Worm (Caenorhabditis elegans) whole organism, L1 larva: ENCODE results near the gene msrp-3.

Experiments
- C16A3.4 ChIP-seq: fragments of 150-350 bp; optimal IDR thresholded peaks from 2 replicates; lab custom pipeline; 2014; ENCODE audit warnings: missing biosample characterization, missing genetic modification characterization
- F16B12.6 ChIP-seq: fragments of 150-350 bp; optimal IDR thresholded peaks from 2 replicates; lab custom pipeline; 2014; ENCODE audit warnings: missing biosample characterization, missing genetic modification characterization
- Y116A8C.19 ChIP-seq: sonication (generic microtip); optimal IDR thresholded peaks from 2 replicates; lab custom pipeline; 2016; ENCODE audit warnings: missing compliant biosample characterization, missing genetic modification characterization, borderline replicate concordance
- alr-1 ChIP-seq: fragments of 200-800 bp; sonication (Bioruptor generic); optimal IDR thresholded peaks from 2 replicates; lab custom pipeline; 2018; ENCODE audit warnings: borderline replicate concordance, mild to moderate bottlenecking, missing genetic modification characterization, missing compliant biosample characterization
- ama-1 ChIP-seq: fragments of 150-350 bp; optimal IDR thresholded peaks from 2 replicates; lab custom pipeline; 2014
- ceh-8 ChIP-seq: fragments of 200-800 bp; sonication (Bioruptor generic); optimal IDR thresholded peaks from 2 replicates; lab custom pipeline; 2018; ENCODE audit warnings: mild to moderate bottlenecking, missing genetic modification characterization, moderate library complexity, missing compliant biosample characterization
- ceh-82 ChIP-seq, 3 experiments: fragments of 150-350 bp in 1 of 3; sonication (generic microtip) in 2 of 3; optimal IDR thresholded peaks; 2 replicates each; lab custom pipeline; 2014 to 2017; ENCODE audit warnings: missing biosample characterization in 3 of 3, missing genetic modification characterization in 3 of 3
- ceh-88 ChIP-seq: fragments of 200-800 bp; sonication (Bioruptor generic); IDR thresholded peaks from 2 replicates; pipeline ENCODE4 v1.3.6; 2022; ENCODE audit warnings: missing genetic modification characterization, missing compliant biosample characterization
- dpl-1 ChIP-seq, 3 experiments: fragments of 150-350 bp in 2 of 3; sonication (generic microtip) in 1 of 3; optimal IDR thresholded peaks; 2 replicates each; lab custom pipeline; 2014 to 2017; ENCODE audit warnings: missing biosample characterization in 3 of 3, missing genetic modification characterization in 3 of 3, missing genetic modification reagents in 3 of 3
- dsc-1 ChIP-seq: sonication (generic microtip); optimal IDR thresholded peaks from 2 replicates; lab custom pipeline; 2016; ENCODE audit warnings: mild to moderate bottlenecking, missing genetic modification characterization, missing compliant biosample characterization
- egl-13 ChIP-seq: sonication (generic microtip); optimal IDR thresholded peaks from 2 replicates; lab custom pipeline; 2016; ENCODE audit warnings: missing genotype, missing genetic modification reagents, missing genetic modification characterization, missing compliant biosample characterization
- egl-27 ChIP-seq, 2 experiments: fragments of 150-350 bp in 1 of 2; sonication (generic microtip); optimal IDR thresholded peaks; 3 replicates each; lab custom pipeline; 2017 to 2018; ENCODE audit warnings: missing biosample characterization in 2 of 2, missing genetic modification characterization in 2 of 2, missing genetic modification reagents in 2 of 2
- ets-5 ChIP-seq: fragments of 200-800 bp; sonication (Bioruptor generic); IDR thresholded peaks from 2 replicates; pipeline ENCODE4 v1.3.6; 2022; ENCODE audit warnings: missing genetic modification characterization, missing compliant biosample characterization
- fkh-4 ChIP-seq: sonication (generic microtip); optimal IDR thresholded peaks from 2 replicates; lab custom pipeline; 2016; ENCODE audit warnings: missing compliant biosample characterization, missing genetic modification characterization, borderline replicate concordance
- irx-1 ChIP-seq: sonication (generic microtip); optimal IDR thresholded peaks from 2 replicates; lab custom pipeline; 2016; ENCODE audit warnings: missing genetic modification characterization, missing compliant biosample characterization
- isw-1 ChIP-seq: fragments of 200-800 bp; sonication (Bioruptor generic); IDR thresholded peaks from 2 replicates; pipeline ENCODE4 v1.3.6; 2022; ENCODE audit warnings: missing genetic modification characterization, missing compliant biosample characterization
- lin-15B ChIP-seq: fragments of 150-350 bp; sonication (generic microtip); optimal IDR thresholded peaks from 3 replicates; lab custom pipeline; 2014; ENCODE audit warnings: missing biosample characterization, missing genetic modification characterization
- lsy-2 ChIP-seq, 2 experiments: fragments of 150-350 bp; optimal IDR thresholded peaks; 2 replicates each; lab custom pipeline; 2014; ENCODE audit warnings: missing biosample characterization in 2 of 2, missing genetic modification characterization in 2 of 2
- mab-9 ChIP-seq: fragments of 200-800 bp; sonication (Bioruptor generic); IDR thresholded peaks from 2 replicates; pipeline ENCODE4 v1.3.6; 2022; ENCODE audit warnings: missing genetic modification reagents, missing genetic modification characterization, missing compliant biosample characterization
- mdl-1 ChIP-seq, 2 experiments: fragments of 150-350 bp; optimal IDR thresholded peaks; 2 replicates each; lab custom pipeline; 2014 to 2017; ENCODE audit warnings: missing biosample characterization in 2 of 2, missing genetic modification characterization in 2 of 2, inconsistent platforms in 1 of 2
- mef-2 ChIP-seq: fragments of 150-350 bp; optimal IDR thresholded peaks from 2 replicates; lab custom pipeline; 2014; ENCODE audit warnings: missing biosample characterization, missing genetic modification characterization
- mep-1 ChIP-seq: fragments of 150-350 bp; optimal IDR thresholded peaks from 2 replicates; lab custom pipeline; 2014; ENCODE audit warnings: missing biosample characterization, missing genetic modification characterization
- nhr-11 ChIP-seq: fragments of 150-350 bp; optimal IDR thresholded peaks from 2 replicates; lab custom pipeline; 2014; ENCODE audit warnings: missing biosample characterization, missing genetic modification characterization
- nhr-237 ChIP-seq: fragments of 150-350 bp; optimal IDR thresholded peaks from 2 replicates; lab custom pipeline; 2014; ENCODE audit warnings: missing biosample characterization, missing genetic modification characterization
- nhr-28 ChIP-seq: fragments of 150-350 bp; optimal IDR thresholded peaks from 2 replicates; lab custom pipeline; 2014; ENCODE audit warnings: missing biosample characterization, missing genetic modification characterization
- nhr-47 ChIP-seq: sonication (generic microtip); optimal IDR thresholded peaks from 2 replicates; lab custom pipeline; 2016; ENCODE audit warnings: mild to moderate bottlenecking, missing genetic modification characterization, moderate library complexity, missing compliant biosample characterization
- nhr-77 ChIP-seq: fragments of 150-350 bp; optimal IDR thresholded peaks from 2 replicates; lab custom pipeline; 2014; ENCODE audit warnings: missing biosample characterization, missing genetic modification characterization
- nhr-85 ChIP-seq: sonication (generic microtip); peaks from one replicate; lab custom pipeline; 2016; ENCODE audit warnings: missing genetic modification characterization, inconsistent platforms, missing compliant biosample characterization
- pag-3 ChIP-seq: sonication (generic microtip); optimal IDR thresholded peaks from 2 replicates; lab custom pipeline; 2017; ENCODE audit warnings: missing genetic modification characterization, mild to moderate bottlenecking, missing compliant biosample characterization, antibody characterized with exemption, borderline replicate concordance; ENCODE audit not compliant: insufficient read depth
- skn-1 ChIP-seq: fragments of 150-350 bp; optimal IDR thresholded peaks from 2 replicates; lab custom pipeline; 2014; ENCODE audit warnings: missing biosample characterization, missing genetic modification characterization
- snpc-4 ChIP-seq: fragments of 150-350 bp; optimal IDR thresholded peaks from 2 replicates; lab custom pipeline; 2014; ENCODE audit warnings: missing biosample characterization, missing genetic modification characterization
- sptf-1 ChIP-seq: fragments of 150-350 bp; optimal IDR thresholded peaks from 2 replicates; lab custom pipeline; 2014; ENCODE audit warnings: missing biosample characterization, missing genetic modification characterization
- sup-37 ChIP-seq: fragments of 200-800 bp; sonication (Bioruptor generic); optimal IDR thresholded peaks from 2 replicates; lab custom pipeline; 2018; ENCODE audit warnings: mild to moderate bottlenecking, missing genetic modification characterization, missing compliant biosample characterization
- swsn-7 ChIP-seq: sonication (generic microtip); optimal IDR thresholded peaks from 2 replicates; lab custom pipeline; 2016; ENCODE audit warnings: missing genetic modification characterization, missing compliant biosample characterization
- tlp-1 ChIP-seq: fragments of 150-350 bp; optimal IDR thresholded peaks from 2 replicates; lab custom pipeline; 2014; ENCODE audit warnings: missing biosample characterization, missing genetic modification characterization
- unc-130 ChIP-seq: fragments of 150-350 bp; optimal IDR thresholded peaks from 2 replicates; lab custom pipeline; 2017; ENCODE audit warnings: missing biosample characterization, missing genetic modification characterization, inconsistent platforms
- unc-30 ChIP-seq: sonication (generic microtip); optimal IDR thresholded peaks from 2 replicates; lab custom pipeline; 2017; ENCODE audit warnings: missing biosample characterization, missing genetic modification characterization
- vab-15 ChIP-seq: sonication (generic microtip); optimal IDR thresholded peaks from 2 replicates; lab custom pipeline; 2017; ENCODE audit warnings: missing genotype, mild to moderate bottlenecking, missing genetic modification characterization, missing compliant biosample characterization
- zag-1 ChIP-seq: fragments of 150-350 bp; optimal IDR thresholded peaks from 2 replicates; lab custom pipeline; 2014; ENCODE audit warnings: missing biosample characterization, missing genetic modification characterization

Gene msrp-3

DNA sequence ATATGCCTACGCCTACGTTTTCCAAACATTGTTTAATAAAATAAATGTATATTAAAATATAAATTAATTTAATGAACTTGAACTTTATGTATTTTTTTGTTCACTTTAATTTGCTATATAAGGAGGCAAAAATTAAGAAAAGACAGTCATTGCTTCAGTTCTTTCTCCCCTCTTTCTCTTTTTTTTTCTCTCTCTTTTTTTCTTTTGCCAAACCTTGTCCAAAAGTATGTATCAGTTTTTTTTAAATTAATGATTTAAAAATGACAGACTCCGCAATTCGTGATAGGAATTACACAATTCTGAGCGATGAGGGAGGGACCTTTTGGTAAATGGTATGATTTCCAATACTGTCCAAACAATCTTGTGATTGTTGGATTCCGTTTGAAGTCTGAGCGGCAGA, 11.6 kb downstream of the msrp-3 start, which contains the start of gene F46F5.13:
Gene F46F5.13 (plus strand): TSS at position 301 of the 400 bp plus-strand sequence.
- TF ChIP-seq F16B12.6 (tag; lab: Kevin White, UChicago) = no peak
- TF ChIP-seq, all 84 proteins: peak for 0

DNA sequence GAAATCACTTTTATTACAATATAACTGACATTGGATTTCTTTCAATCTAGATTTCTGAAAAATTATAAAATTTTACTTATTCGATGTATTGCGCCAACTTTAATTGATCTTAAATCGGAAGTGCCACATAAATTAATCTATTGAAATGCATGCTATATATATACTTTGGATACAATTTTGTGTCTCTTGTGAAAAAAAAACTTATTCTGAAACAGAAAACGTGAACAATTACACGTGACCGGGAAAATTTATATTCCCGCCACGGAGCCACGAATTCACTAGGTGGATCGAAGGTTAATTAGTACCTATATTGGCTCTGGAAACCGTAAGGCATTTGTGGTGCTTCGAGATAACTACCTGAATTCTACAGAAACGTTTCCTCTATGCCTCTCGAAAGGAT, 14.9 kb downstream of the msrp-3 start, which contains the start of gene F46F5.14:
Gene F46F5.14 (plus strand): TSS at position 301 of the 400 bp plus-strand sequence.
- TF ChIP-seq ama-1 (no peak), fkh-4 (no peak), nhr-11 (tag; lab: Kevin White, UChicago) (no peak), Y116A8C.19 (tag; lab: Kevin White, UChicago) (no peak), lin-15B (no peak), pag-3 (no peak), ets-5 (GFP tag; lab: Robert Waterston, UW) (no peak), skn-1 (no peak), egl-13 (tag; lab: Kevin White, UChicago) (no peak), lsy-2 (tag; optimal IDR thresholded peaks at IDR 0.05; lab: Kevin White, UChicago) (no peak), mef-2 (tag; lab: Kevin White, UChicago) (no peak), egl-27 (tag; optimal IDR thresholded peaks at IDR 0.05; lab: Kevin White, UChicago) (no peak), ceh-8 (GFP tag; lab: Kevin White, UChicago) (no peak), ceh-88 (no peak), nhr-28 (tag; lab: Kevin White, UChicago) (no peak)

ce11 chrII:797445-797844, 17.2 kb downstream of the msrp-3 start:
- no peak for TF ChIP-seq sptf-1
- no peak for TF ChIP-seq mdl-1 (tag; optimal IDR thresholded peaks at IDR 0.05; lab: Kevin White, UChicago)
- TF ChIP-seq, all 84 proteins: peak for 0

- TF ChIP-seq dpl-1 (GFP tag; optimal IDR thresholded peaks at IDR 0.05; lab: Kevin White, UChicago) (no peak), pag-3 (no peak), F16B12.6 (tag; lab: Kevin White, UChicago) (no peak), nhr-85 (tag; lab: Kevin White, UChicago) (no peak), alr-1 (tag; lab: Kevin White, UChicago) (no peak), skn-1 (no peak), nhr-47 (tag; lab: Kevin White, UChicago) (no peak), mab-9 (no peak), fkh-4 (no peak), nhr-237 (tag; lab: Kevin White, UChicago) (no peak), snpc-4 (tag; lab: Kevin White, UChicago) (no peak), irx-1 (tag; lab: Kevin White, UChicago) (no peak)
- TF ChIP-seq, all 84 proteins: peak for 0
Measured at ce11 chrII:796916-797315, 17.7 kb downstream of the msrp-3 start.

- no peak for TF ChIP-seq sup-37 (GFP tag; lab: Kevin White, UChicago)
- no peak for TF ChIP-seq isw-1 (GFP tag; lab: Robert Waterston, UW)
- no peak for TF ChIP-seq pag-3
- TF ChIP-seq zag-1 (tag; lab: Kevin White, UChicago) = no peak
- TF ChIP-seq fkh-4 = no peak
- no peak for TF ChIP-seq ceh-82 (tag; optimal IDR thresholded peaks at IDR 0.05; lab: Kevin White, UChicago)
- no peak for TF ChIP-seq tlp-1 (tag; lab: Kevin White, UChicago)
- TF ChIP-seq mab-9 = no peak
- no peak for TF ChIP-seq lin-15B
Measured at ce11 chrII:791828-792227, 22.8 kb downstream of the msrp-3 start, which contains the start of gene F46F5.1. TSS of gene F46F5.1 (minus strand) at chrII:791928.

ce11 chrII:788139-788538, 26.5 kb downstream of the msrp-3 start, which contains the start of gene F46F5.15:
TSS of gene F46F5.15 (plus strand) at chrII:788439.
- TF ChIP-seq dsc-1 (tag; lab: Kevin White, UChicago) (no peak), alr-1 (tag; lab: Kevin White, UChicago) (no peak), mep-1 (tag; lab: Kevin White, UChicago) (no peak), egl-27 (tag; optimal IDR thresholded peaks at IDR 0.05; lab: Kevin White, UChicago) (no peak), F16B12.6 (tag; lab: Kevin White, UChicago) (no peak), swsn-7 (tag; lab: Kevin White, UChicago) (no peak), pag-3 (no peak), ama-1 (no peak), skn-1 (no peak), unc-130 (no peak), C16A3.4 (tag; lab: Kevin White, UChicago) (no peak), nhr-77 (tag; lab: Kevin White, UChicago) (no peak), vab-15 (no peak), unc-30 (no peak), dpl-1 (GFP tag; optimal IDR thresholded peaks at IDR 0.05; lab: Kevin White, UChicago) (no peak)
